Worm (Caenorhabditis elegans): Measurements from ENCODE around the gene srx-5.

The srx-5 gene

DNA sequence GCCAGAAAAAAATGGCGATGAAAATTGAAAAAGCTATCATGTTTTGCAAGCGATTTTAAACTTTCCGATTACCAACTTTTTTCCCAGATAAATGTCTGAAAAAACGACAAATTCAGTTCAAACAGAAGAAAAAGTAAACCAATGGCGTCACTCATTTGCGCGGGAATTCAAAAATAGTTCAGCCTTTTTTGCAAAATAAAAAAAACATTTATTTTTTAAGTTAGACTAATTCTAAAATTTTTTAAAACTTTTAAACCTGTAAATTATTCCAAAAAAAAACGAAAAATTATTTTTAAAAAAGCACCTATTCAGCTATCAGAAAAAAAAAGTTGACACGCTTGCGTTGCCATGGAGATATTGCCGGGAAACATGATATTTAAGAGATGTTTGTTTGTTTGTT, 13.0 kb downstream of the srx-5 start, which contains the start of gene cyp-33C11:
TSS of gene cyp-33C11 (minus strand) at position 101 of the 400 bp plus-strand sequence.
- no peak for TF ChIP-seq hlh-30 (tag; optimal IDR thresholded peaks at IDR 0.05; ENCODE audit: insufficient read depth)
- no peak for TF ChIP-seq lin-11 (tag; optimal IDR thresholded peaks at IDR 0.05)
- no peak for TF ChIP-seq pha-2 (tag; optimal IDR thresholded peaks at IDR 0.05)
- TF ChIP-seq ref-2 (tag; optimal IDR thresholded peaks at IDR 0.05), result no peak
- no peak for TF ChIP-seq lim-6 (tag; optimal IDR thresholded peaks at IDR 0.05)
- TF ChIP-seq unc-55 (GFP tag; optimal IDR thresholded peaks at IDR 0.05), result no peak
- no peak for TF ChIP-seq che-1 (tag; optimal IDR thresholded peaks at IDR 0.05)
- TF ChIP-seq pax-1 (tag; optimal IDR thresholded peaks at IDR 0.05), result no peak
- TF ChIP-seq C38D4.7 (GFP tag; optimal IDR thresholded peaks at IDR 0.05), result no peak
- no peak for TF ChIP-seq mec-3 (tag; optimal IDR thresholded peaks at IDR 0.05; ENCODE audit: borderline replicate concordance)
- TF ChIP-seq F13H6.1 (tag; optimal IDR thresholded peaks at IDR 0.05), result no peak
- no peak for TF ChIP-seq ceh-48 (tag; optimal IDR thresholded peaks at IDR 0.05)
- TF ChIP-seq ets-4 (tag; optimal IDR thresholded peaks at IDR 0.05), result no peak
- no peak for TF ChIP-seq rnt-1 (tag; optimal IDR thresholded peaks at IDR 0.05)
- no peak for TF ChIP-seq C08G9.2 (tag; optimal IDR thresholded peaks at IDR 0.05)
- no peak for TF ChIP-seq pat-9 (tag; optimal IDR thresholded peaks at IDR 0.05)
- no peak for TF ChIP-seq hlh-13 (GFP tag; optimal IDR thresholded peaks at IDR 0.05)
- TF ChIP-seq npax-4 (tag; optimal IDR thresholded peaks at IDR 0.05), result no peak
- no peak for TF ChIP-seq ceh-45 (GFP tag; IDR thresholded peaks at IDR 0.05)
- TF ChIP-seq ceh-6 (GFP tag; optimal IDR thresholded peaks at IDR 0.05), result no peak

DNA sequence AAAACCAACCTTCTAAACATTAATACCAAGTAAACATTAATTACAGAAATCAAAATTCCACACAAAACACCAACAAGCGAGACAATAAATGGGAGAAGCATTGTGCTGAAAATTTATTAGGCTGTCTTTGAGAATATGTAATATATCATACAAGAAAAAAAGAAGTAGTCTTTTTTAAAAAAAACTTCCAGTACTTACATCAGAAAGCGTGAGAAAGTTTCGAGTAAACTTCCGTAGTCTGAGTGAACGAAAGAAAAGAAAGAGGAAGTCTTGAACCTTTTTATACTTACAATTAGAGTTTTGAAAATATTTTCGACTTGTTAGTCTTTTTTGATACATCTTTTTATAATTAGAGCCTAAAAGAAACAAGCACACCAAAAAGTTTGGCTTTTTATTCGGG, 19.9 kb downstream of the srx-5 start, which contains the start of gene srbc-40:
TSS of gene srbc-40 (minus strand) at position 101 of the 400 bp plus-strand sequence.
- TF ChIP-seq syd-9 (tag; optimal IDR thresholded peaks at IDR 0.05) (no peak), ets-4 (tag; optimal IDR thresholded peaks at IDR 0.05) (no peak), nhr-11 (tag; optimal IDR thresholded peaks at IDR 0.05) (no peak), C08G9.2 (tag; optimal IDR thresholded peaks at IDR 0.05) (no peak), fkh-6 (tag; optimal IDR thresholded peaks at IDR 0.05) (no peak), odd-2 (tag; optimal IDR thresholded peaks at IDR 0.05) (no peak), dve-1 (tag; optimal IDR thresholded peaks at IDR 0.05) (no peak), fax-1 (tag; optimal IDR thresholded peaks at IDR 0.05) (no peak), eyg-1 (tag; optimal IDR thresholded peaks at IDR 0.05) (no peak), sdc-2 (tag; optimal IDR thresholded peaks at IDR 0.05) (no peak), K02D7.2 (tag; optimal IDR thresholded peaks at IDR 0.05) (no peak)

DNA sequence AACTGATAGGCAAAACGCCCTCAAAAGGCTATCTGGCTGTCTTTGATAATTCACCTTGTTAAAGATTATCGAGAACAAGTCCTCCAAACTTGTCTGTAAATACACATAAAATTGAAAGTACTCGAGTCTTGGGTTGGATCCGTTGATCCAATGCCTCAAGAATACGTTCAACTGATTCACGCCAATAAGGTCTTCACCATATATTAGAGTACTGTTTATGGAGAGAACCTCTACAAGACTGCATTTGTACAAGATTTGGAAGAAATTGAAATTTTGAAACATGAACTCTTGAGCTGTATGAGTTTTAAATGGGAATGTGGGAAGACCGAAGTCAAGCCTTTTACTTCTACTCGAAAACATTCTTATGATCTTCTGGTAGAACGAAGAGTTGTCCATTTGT, 23.0 kb downstream of the srx-5 start:
- TF ChIP-seq sdc-2 (tag; optimal IDR thresholded peaks at IDR 0.05), result no peak
- TF ChIP-seq madf-2 (tag; optimal IDR thresholded peaks at IDR 0.05), result no peak
- no peak for TF ChIP-seq elt-4 (tag; optimal IDR thresholded peaks at IDR 0.05)
- no peak for TF ChIP-seq pat-9 (tag; optimal IDR thresholded peaks at IDR 0.05)
- no peak for TF ChIP-seq nhr-232 (tag; optimal IDR thresholded peaks at IDR 0.05)
- TF ChIP-seq K09A11.1 (tag; optimal IDR thresholded peaks at IDR 0.05; ENCODE audit: insufficient read depth), result no peak
- TF ChIP-seq pha-2 (tag; optimal IDR thresholded peaks at IDR 0.05), result no peak
- no peak for TF ChIP-seq tbx-2 (tag; optimal IDR thresholded peaks at IDR 0.05)
- no peak for TF ChIP-seq dve-1 (tag; optimal IDR thresholded peaks at IDR 0.05)
- no peak for TF ChIP-seq ztf-16 (tag; optimal IDR thresholded peaks at IDR 0.05)
- TF ChIP-seq ttx-3 (tag; optimal IDR thresholded peaks at IDR 0.05), result no peak
- no peak for TF ChIP-seq sox-4 (tag; optimal IDR thresholded peaks at IDR 0.05)
- TF ChIP-seq mec-3 (tag; optimal IDR thresholded peaks at IDR 0.05; ENCODE audit: borderline replicate concordance), result no peak
- no peak for TF ChIP-seq elt-2 (tag; optimal IDR thresholded peaks at IDR 0.05)
- no peak for TF ChIP-seq K02D7.2 (tag; optimal IDR thresholded peaks at IDR 0.05)
- TF ChIP-seq pros-1 (tag; optimal IDR thresholded peaks at IDR 0.05), result no peak
- TF ChIP-seq pax-1 (tag; optimal IDR thresholded peaks at IDR 0.05), result no peak
